Fruit fly (Drosophila melanogaster) whole organism, prepupa: ENCODE results near the gene gpp.

Experiments used
- Blimp-1 ChIP-seq: fragments of 200-800 bp; sonication (Bioruptor generic); optimal IDR thresholded peaks from 3 replicates; lab custom pipeline; 2017; ENCODE audit warnings: missing biosample characterization, missing genetic modification characterization, mild to moderate bottlenecking, moderate library complexity, missing genetic modification reagents
- CG10669 ChIP-seq: fragments of 200-800 bp; sonication (Bioruptor generic); optimal IDR thresholded peaks from 3 replicates; lab custom pipeline; 2018; ENCODE audit warnings: missing biosample characterization, mild to moderate bottlenecking, missing genetic modification characterization, moderate library complexity
- CG11294 ChIP-seq: fragments of 200-800 bp; sonication (Bioruptor generic); IDR thresholded peaks from 2 replicates; pipeline ENCODE4 v1.3.6; 2022; ENCODE audit warnings: missing biosample characterization, missing genetic modification characterization
- CG11762 ChIP-seq: fragments of 200-800 bp; sonication (Bioruptor generic); optimal IDR thresholded peaks from 3 replicates; lab custom pipeline; 2016; ENCODE audit warnings: missing biosample characterization, missing genetic modification characterization; ENCODE audit not compliant: insufficient read depth
- CG15336 ChIP-seq: fragments of 200-800 bp; sonication (Bioruptor generic); IDR thresholded peaks from 2 replicates; pipeline ENCODE4 v1.3.6; 2022; ENCODE audit warnings: missing biosample characterization, missing genetic modification characterization
- CG1621 ChIP-seq: fragments of 200-800 bp; sonication (Bioruptor generic); optimal IDR thresholded peaks from 3 replicates; lab custom pipeline; 2018; ENCODE audit warnings: missing biosample characterization, mild to moderate bottlenecking, missing genetic modification characterization
- CG16779 ChIP-seq: fragments of 200-800 bp; sonication (Bioruptor generic); optimal IDR thresholded peaks from 3 replicates; lab custom pipeline; 2017; ENCODE audit warnings: missing biosample characterization, mild to moderate bottlenecking, missing genetic modification characterization
- CG32006 ChIP-seq: fragments of 200-800 bp; sonication (Bioruptor generic); optimal IDR thresholded peaks from 3 replicates; lab custom pipeline; 2017; ENCODE audit warnings: missing biosample characterization, mild to moderate bottlenecking, missing genetic modification characterization
- CG3919 ChIP-seq: fragments of 200-800 bp; sonication (Bioruptor generic); optimal IDR thresholded peaks from 3 replicates; lab custom pipeline; 2016; ENCODE audit warnings: missing biosample characterization, missing genetic modification characterization
- CG6163 ChIP-seq: fragments of 200-800 bp; sonication (Bioruptor generic); IDR thresholded peaks from 3 replicates; pipeline ENCODE4 v1.3.6; 2022; ENCODE audit warnings: missing biosample characterization, missing genetic modification characterization
- CG6276 ChIP-seq: fragments of 200-800 bp; sonication (Bioruptor generic); optimal IDR thresholded peaks from 2 replicates; lab custom pipeline; 2017; ENCODE audit warnings: missing biosample characterization, mild to moderate bottlenecking, missing genetic modification characterization
- CG6792 ChIP-seq: fragments of 200-800 bp; sonication (Bioruptor generic); optimal IDR thresholded peaks from 3 replicates; lab custom pipeline; 2016; ENCODE audit warnings: missing biosample characterization, missing genetic modification characterization
- CG6808 ChIP-seq: fragments of 200-800 bp; sonication (Bioruptor generic); optimal IDR thresholded peaks from 3 replicates; lab custom pipeline; 2017; ENCODE audit warnings: missing biosample characterization, missing genetic modification characterization, mild to moderate bottlenecking, moderate library complexity, missing genetic modification reagents
- CG6854 ChIP-seq: fragments of 200-800 bp; sonication (Bioruptor generic); optimal IDR thresholded peaks from 2 replicates; lab custom pipeline; 2017; ENCODE audit warnings: missing biosample characterization, mild to moderate bottlenecking, missing genetic modification characterization
- CG7368 ChIP-seq: fragments of 200-800 bp; sonication (Bioruptor generic); optimal IDR thresholded peaks from 3 replicates; lab custom pipeline; 2016; ENCODE audit warnings: missing biosample characterization, missing genetic modification characterization
- CG8119 ChIP-seq: fragments of 200-800 bp; sonication (Bioruptor generic); IDR thresholded peaks from 3 replicates; pipeline ENCODE4 v1.3.6; 2022; ENCODE audit warnings: missing biosample characterization, missing genetic modification characterization
- CG8319 ChIP-seq: fragments of 200-800 bp; sonication (Bioruptor generic); optimal IDR thresholded peaks from 3 replicates; lab custom pipeline; 2016; ENCODE audit warnings: missing biosample characterization, missing genetic modification characterization
- CG8632 ChIP-seq: fragments of 200-800 bp; sonication (Bioruptor generic); optimal IDR thresholded peaks from 3 replicates; lab custom pipeline; 2016; ENCODE audit warnings: missing biosample characterization, missing genetic modification characterization
- CG9139 ChIP-seq: fragments of 200-800 bp; sonication (Bioruptor generic); optimal IDR thresholded peaks from 3 replicates; lab custom pipeline; 2017; ENCODE audit warnings: missing biosample characterization, mild to moderate bottlenecking, missing genetic modification characterization
- Eip75B ChIP-seq: fragments of 200-800 bp; sonication (Bioruptor generic); optimal IDR thresholded peaks from 3 replicates; lab custom pipeline; 2016; ENCODE audit warnings: missing biosample characterization, missing genetic modification characterization
- Eip78C ChIP-seq: fragments of 200-800 bp; sonication (Bioruptor generic); peaks from one replicate; lab custom pipeline; 2016; ENCODE audit warnings: missing biosample characterization, missing genetic modification characterization
- Eip93F ChIP-seq: fragments of 200-800 bp; sonication (Bioruptor generic); optimal IDR thresholded peaks from 2 replicates; lab custom pipeline; 2016; ENCODE audit warnings: missing biosample characterization, mild to moderate bottlenecking, missing genetic modification characterization
- Ets21C ChIP-seq: fragments of 200-800 bp; sonication (Bioruptor generic); optimal IDR thresholded peaks from 3 replicates; lab custom pipeline; 2016; ENCODE audit warnings: missing biosample characterization, missing genetic modification characterization
- Ets96B ChIP-seq: fragments of 200-800 bp; optimal IDR thresholded peaks from 2 replicates; lab custom pipeline; 2019; ENCODE audit warnings: missing biosample characterization, mild to moderate bottlenecking, missing genetic modification characterization, moderate library complexity
- Gug ChIP-seq: fragments of 200-800 bp; sonication (Bioruptor generic); IDR thresholded peaks from 2 replicates; pipeline ENCODE4 v1.3.6; 2022; ENCODE audit warnings: missing biosample characterization, missing genetic modification characterization
- Hr38 ChIP-seq: sonication (Bioruptor generic); optimal IDR thresholded peaks from 2 replicates; lab custom pipeline; 2016; ENCODE audit warnings: missing biosample characterization, missing genetic modification characterization
- Hr4 ChIP-seq: fragments of 200-800 bp; sonication (Bioruptor generic); optimal IDR thresholded peaks from 3 replicates; lab custom pipeline; 2016; ENCODE audit warnings: missing biosample characterization, missing genetic modification characterization
- Lpt ChIP-seq: fragments of 200-800 bp; sonication (Bioruptor generic); optimal IDR thresholded peaks from 3 replicates; lab custom pipeline; 2016; ENCODE audit warnings: missing biosample characterization, missing genetic modification characterization
- OdsH ChIP-seq: fragments of 200-800 bp; sonication (Bioruptor generic); optimal IDR thresholded peaks from 3 replicates; lab custom pipeline; 2016; ENCODE audit warnings: missing biosample characterization, missing genetic modification characterization
- Smox ChIP-seq: fragments of 200-800 bp; sonication (Bioruptor generic); optimal IDR thresholded peaks from 3 replicates; lab custom pipeline; 2016; ENCODE audit warnings: missing biosample characterization, missing genetic modification characterization
- Sox102F ChIP-seq: fragments of 200-800 bp; sonication (Bioruptor generic); optimal IDR thresholded peaks from 2 replicates; lab custom pipeline; 2016; ENCODE audit warnings: missing biosample characterization, mild to moderate bottlenecking, missing genetic modification characterization
- Sox15 ChIP-seq: fragments of 200-800 bp; sonication (Bioruptor generic); optimal IDR thresholded peaks from 3 replicates; lab custom pipeline; 2016; ENCODE audit warnings: missing biosample characterization, missing genetic modification characterization
- achi ChIP-seq: fragments of 200-800 bp; sonication (Bioruptor generic); optimal IDR thresholded peaks from 3 replicates; lab custom pipeline; 2016; ENCODE audit warnings: missing biosample characterization, missing genetic modification characterization
- acj6 ChIP-seq: fragments of 200-800 bp; sonication (Bioruptor generic); optimal IDR thresholded peaks from 3 replicates; lab custom pipeline; 2016; ENCODE audit warnings: missing biosample characterization, missing genetic modification characterization
- cyc ChIP-seq: fragments of 200-800 bp; sonication (Bioruptor generic); optimal IDR thresholded peaks from 3 replicates; lab custom pipeline; 2016; ENCODE audit warnings: missing biosample characterization, missing genetic modification characterization
- dac ChIP-seq: fragments of 200-800 bp; sonication (Bioruptor generic); optimal IDR thresholded peaks from 2 replicates; lab custom pipeline; 2017; ENCODE audit warnings: missing biosample characterization, mild to moderate bottlenecking, missing genetic modification characterization
- dsx ChIP-seq: fragments of 200-800 bp; optimal IDR thresholded peaks from 3 replicates; lab custom pipeline; 2019; ENCODE audit warnings: missing biosample characterization, mild to moderate bottlenecking, missing genetic modification characterization, moderate library complexity; ENCODE audit not compliant: poor library complexity, severe bottlenecking
- eg ChIP-seq: fragments of 200-800 bp; sonication (Bioruptor generic); IDR thresholded peaks from 3 replicates; pipeline ENCODE4 v1.3.6; 2022; ENCODE audit warnings: missing biosample characterization, missing genetic modification characterization
- esn ChIP-seq: fragments of 200-800 bp; sonication (Bioruptor generic); optimal IDR thresholded peaks from 2 replicates; lab custom pipeline; 2016; ENCODE audit warnings: missing biosample characterization, mild to moderate bottlenecking, missing genetic modification characterization, moderate library complexity
- fd59A ChIP-seq: fragments of 200-800 bp; sonication (Bioruptor generic); optimal IDR thresholded peaks from 2 replicates; lab custom pipeline; 2017; ENCODE audit warnings: missing biosample characterization, mild to moderate bottlenecking, missing genetic modification characterization, missing genetic modification reagents
- fkh ChIP-seq: fragments of 200-800 bp; sonication (Bioruptor generic); optimal IDR thresholded peaks from 3 replicates; lab custom pipeline; 2017; ENCODE audit warnings: missing biosample characterization, mild to moderate bottlenecking, missing genetic modification characterization, moderate library complexity
- lz ChIP-seq: fragments of 200-800 bp; sonication (Bioruptor generic); optimal IDR thresholded peaks from 3 replicates; lab custom pipeline; 2016; ENCODE audit warnings: missing biosample characterization, missing genetic modification characterization
- net ChIP-seq: fragments of 200-800 bp; sonication (Bioruptor generic); optimal IDR thresholded peaks from 3 replicates; lab custom pipeline; 2016; ENCODE audit warnings: missing biosample characterization, missing genetic modification characterization
- pdm3 ChIP-seq: fragments of 200-800 bp; sonication (Bioruptor generic); optimal IDR thresholded peaks from 3 replicates; lab custom pipeline; 2016; ENCODE audit warnings: missing biosample characterization, missing genetic modification characterization
- salr ChIP-seq, 2 experiments: fragments of 200-800 bp; sonication (Bioruptor generic); optimal IDR thresholded peaks; 3 replicates each; lab custom pipeline; 2016 to 2018; ENCODE audit warnings: missing biosample characterization in 2 of 2, missing genetic modification characterization in 2 of 2, mild to moderate bottlenecking in 1 of 2
- spab ChIP-seq: fragments of 200-800 bp; sonication (Bioruptor generic); optimal IDR thresholded peaks from 2 replicates; lab custom pipeline; 2017; ENCODE audit warnings: missing biosample characterization, mild to moderate bottlenecking, missing genetic modification characterization, missing genetic modification reagents
- ss ChIP-seq, 2 experiments: fragments of 200-800 bp; sonication (Bioruptor generic); optimal IDR thresholded peaks; 2 replicates in 1 of 2; 3 replicates in 1 of 2; lab custom pipeline; 2017 to 2018; ENCODE audit warnings: mild to moderate bottlenecking in 2 of 2, missing biosample characterization in 2 of 2, missing genetic modification characterization in 2 of 2, moderate library complexity in 1 of 2
- svp ChIP-seq: fragments of 200-800 bp; sonication (Bioruptor generic); peaks from one replicate; lab custom pipeline; 2016; ENCODE audit warnings: missing biosample characterization, missing genetic modification characterization
- topi ChIP-seq: fragments of 200-800 bp; sonication (Bioruptor generic); optimal IDR thresholded peaks from 3 replicates; lab custom pipeline; 2016; ENCODE audit warnings: missing biosample characterization, missing genetic modification characterization
- vri ChIP-seq: fragments of 200-800 bp; sonication (Bioruptor generic); optimal IDR thresholded peaks from 3 replicates; lab custom pipeline; 2016; ENCODE audit warnings: missing biosample characterization, mild to moderate bottlenecking, missing genetic modification characterization

gpp gene

dm6 chr3R:6373512-6374306 is 32.9 kb upstream of the gpp start:
- TF ChIP-seq CG9139 (GFP tag; lab: Kevin White, UChicago) (no peak), esn (GFP tag; lab: Kevin White, UChicago) (peak; percentile 69), Lpt (no peak), Hr4 (GFP tag; lab: Kevin White, UChicago) (peak; percentile 60), eg (peak; percentile 57; the same call in 1 of the 3 replicates), dac (GFP tag; lab: Kevin White, UChicago) (no peak), cyc (peak; percentile 27), net (GFP tag; lab: Kevin White, UChicago) (peak; percentile 36), achi (GFP tag; lab: Kevin White, UChicago) (peak; percentile 42), Eip78C (GFP tag; lab: Kevin White, UChicago) (peak; percentile 77), fd59A (no peak), Gug (GFP tag; lab: Robert Waterston, UW) (no peak), CG11294 (GFP tag; lab: Robert Waterston, UW) (no peak), vri (GFP tag; lab: Kevin White, UChicago) (no peak), CG8119 (GFP tag; lab: Robert Waterston, UW) (peak; percentile 60), Smox (GFP tag; lab: Kevin White, UChicago) (peak; percentile 46), Eip93F (GFP tag; lab: Kevin White, UChicago) (no peak), acj6 (GFP tag; lab: Kevin White, UChicago) (peak; percentile 48), salr (GFP tag; optimal IDR thresholded peaks at IDR 0.05; lab: Kevin White, UChicago) (no peak), Hr38 (no peak), CG16779 (tag; lab: Kevin White, UChicago) (no peak), CG6854 (GFP tag; lab: Kevin White, UChicago) (peak; percentile 4), CG10669 (GFP tag; lab: Kevin White, UChicago) (peak; percentile 21), CG7368 (GFP tag; lab: Kevin White, UChicago) (no peak), CG1621 (no peak), CG15336 (GFP tag; lab: Robert Waterston, UW) (peak; percentile 33; the same call in 1 of the 2 replicates), pdm3 (peak; percentile 47), Sox15 (GFP tag; lab: Kevin White, UChicago) (peak; percentile 6), CG3919 (GFP tag; lab: Kevin White, UChicago) (peak; percentile 26), Ets96B (tag; lab: Kevin White, UChicago) (peak; percentile 18), CG6792 (GFP tag; lab: Kevin White, UChicago) (peak; percentile 14), CG8319 (GFP tag; lab: Kevin White, UChicago) (no peak), OdsH (GFP tag; lab: Kevin White, UChicago) (peak; percentile 59), svp (no peak), spab (no peak), fkh (GFP tag; lab: Kevin White, UChicago) (peak; percentile 92), CG6163 (peak; percentile 61; the same call in 1 of the 3 replicates), Blimp-1 (GFP tag; lab: Kevin White, UChicago) (peak; percentile 85), topi (GFP tag; lab: Kevin White, UChicago) (peak; percentile 47), Eip75B (peak; percentile 36), dsx (GFP tag; lab: Kevin White, UChicago) (no peak), CG8632 (GFP tag; lab: Kevin White, UChicago) (no peak), Sox102F (GFP tag; lab: Kevin White, UChicago) (no peak), Ets21C (GFP tag; lab: Kevin White, UChicago) (no peak), CG32006 (GFP tag; lab: Kevin White, UChicago) (no peak), CG6808 (GFP tag; lab: Kevin White, UChicago) (no peak), CG6276 (GFP tag; lab: Kevin White, UChicago) (no peak), CG11762 (peak; percentile 20), ss (GFP tag; optimal IDR thresholded peaks at IDR 0.05; lab: Kevin White, UChicago) (peak in 1 of 2 experiments; percentile 2), lz (peak; percentile 38)
